Worm (Caenorhabditis elegans): ENCODE results near the gene sym-3.

DNA sequence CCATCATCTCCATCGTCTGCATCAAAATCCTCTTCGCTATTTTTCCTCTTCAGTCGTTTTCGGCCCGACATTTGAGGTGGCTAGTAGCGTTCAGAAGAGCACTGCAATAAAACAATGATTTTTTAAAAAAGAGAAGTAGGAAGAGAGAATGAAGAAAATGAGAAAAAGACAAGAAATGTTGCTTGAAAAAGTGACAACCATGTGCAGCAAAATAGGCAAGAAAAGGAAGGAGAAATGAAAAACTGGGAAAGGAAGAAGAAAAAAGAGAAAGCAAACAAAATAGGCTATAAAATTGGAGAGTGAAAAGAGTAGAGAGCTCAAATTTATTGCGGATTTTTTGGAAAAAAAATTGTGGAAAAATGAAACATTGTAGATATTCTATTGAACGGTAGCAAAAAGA is 10.3 kb upstream of the sym-3 start, which contains the start of gene tag-294:
- TF ChIP-seq efl-1 (GFP tag; optimal IDR thresholded peaks at IDR 0.05) (no peak), unc-130 (GFP tag; optimal IDR thresholded peaks at IDR 0.05) (no peak), somi-1 (GFP tag; optimal IDR thresholded peaks at IDR 0.05) (no peak), F55B11.4 (tag; optimal IDR thresholded peaks at IDR 0.05; ENCODE audit: borderline replicate concordance, insufficient read depth) (no peak), madf-3 (GFP tag; IDR thresholded peaks at IDR 0.05) (no peak), Y53F4B.3 (GFP tag; IDR thresholded peaks at IDR 0.05) (no peak), him-1 (tag; optimal IDR thresholded peaks at IDR 0.05) (no peak), lsy-27 (tag; optimal IDR thresholded peaks at IDR 0.05; ENCODE audit: borderline replicate concordance, insufficient read depth) (no peak), madf-8 (GFP tag; conservative IDR thresholded peaks at IDR 0.05) (no peak), unc-62 (GFP tag; optimal IDR thresholded peaks at IDR 0.05) (no peak), mxl-1 (tag; optimal IDR thresholded peaks at IDR 0.05) (no peak), nfya-1 (tag; optimal IDR thresholded peaks at IDR 0.05; ENCODE audit: borderline replicate concordance, insufficient read depth) (no peak), ztf-6 (GFP tag; IDR thresholded peaks at IDR 0.05) (no peak)
